Worm (Caenorhabditis elegans): ENCODE data around the gene F17C11.22.
A peak's percentile ranks its signal among the peaks of the same experiment; 100 is the strongest.

Gene F17C11.22

ce11 chrV:11011807-11012206 is 41.8 kb upstream of the F17C11.22 start:
- TF ChIP-seq pag-3 (tag; optimal IDR thresholded peaks at IDR 0.05; ENCODE audit: borderline replicate concordance) (no peak), odd-2 (tag; optimal IDR thresholded peaks at IDR 0.05) (no peak), ceh-22 (tag; optimal IDR thresholded peaks at IDR 0.05) (no peak), che-1 (tag; optimal IDR thresholded peaks at IDR 0.05) (no peak), pros-1 (tag; optimal IDR thresholded peaks at IDR 0.05) (no peak), ceh-19 (GFP tag; optimal IDR thresholded peaks at IDR 0.05) (no peak)

ce11 chrV:11010768-11011167 is 40.8 kb upstream of the F17C11.22 start:
- TF ChIP-seq K09A11.1 (tag; optimal IDR thresholded peaks at IDR 0.05; ENCODE audit: insufficient read depth) = no peak
- no peak for TF ChIP-seq pag-3 (tag; optimal IDR thresholded peaks at IDR 0.05; ENCODE audit: borderline replicate concordance)

ce11 chrV:11009124-11009524 is 39.2 kb upstream of the F17C11.22 start:
- no peak for TF ChIP-seq ahr-1 (tag; optimal IDR thresholded peaks at IDR 0.05)
- TF ChIP-seq nfya-1 (tag; optimal IDR thresholded peaks at IDR 0.05) = no peak
- peak; percentile 84 for TF ChIP-seq elt-2 (tag; optimal IDR thresholded peaks at IDR 0.05)
- TF ChIP-seq lim-6 (tag; optimal IDR thresholded peaks at IDR 0.05) = no peak
- no peak for TF ChIP-seq tbx-7 (tag; optimal IDR thresholded peaks at IDR 0.05)

- TF ChIP-seq C38D4.7 (GFP tag; optimal IDR thresholded peaks at IDR 0.05) = no peak
- TF ChIP-seq hlh-15 (tag; optimal IDR thresholded peaks at IDR 0.05) = no peak
- no peak for TF ChIP-seq hlh-30 (tag; optimal IDR thresholded peaks at IDR 0.05; ENCODE audit: insufficient read depth)
- no peak for TF ChIP-seq dmd-4 (tag; optimal IDR thresholded peaks at IDR 0.05; ENCODE audit: borderline replicate concordance)
- TF ChIP-seq nhr-11 (tag; optimal IDR thresholded peaks at IDR 0.05) = no peak
- no peak for TF ChIP-seq pat-9 (tag; optimal IDR thresholded peaks at IDR 0.05)
- TF ChIP-seq dve-1 (tag; optimal IDR thresholded peaks at IDR 0.05) = no peak
- TF ChIP-seq elt-2 (tag; optimal IDR thresholded peaks at IDR 0.05) = peak; percentile 54
These were observed 37.7 kb upstream of the F17C11.22 start for ce11 chrV:11007651-11008050.

- no peak for TF ChIP-seq dve-1 (tag; optimal IDR thresholded peaks at IDR 0.05)
- TF ChIP-seq ceh-18 (tag; optimal IDR thresholded peaks at IDR 0.05) = no peak
- TF ChIP-seq pax-1 (tag; optimal IDR thresholded peaks at IDR 0.05) = no peak
- TF ChIP-seq npax-4 (tag; optimal IDR thresholded peaks at IDR 0.05) = no peak
- TF ChIP-seq T23F11.4 (GFP tag; optimal IDR thresholded peaks at IDR 0.05) = no peak
- TF ChIP-seq rnt-1 (tag; optimal IDR thresholded peaks at IDR 0.05) = no peak
- TF ChIP-seq fkh-6 (tag; optimal IDR thresholded peaks at IDR 0.05) = no peak
- no peak for TF ChIP-seq sdc-2 (tag; optimal IDR thresholded peaks at IDR 0.05)
- TF ChIP-seq unc-55 (GFP tag; optimal IDR thresholded peaks at IDR 0.05) = no peak
- TF ChIP-seq tbx-7 (tag; optimal IDR thresholded peaks at IDR 0.05) = no peak
- TF ChIP-seq gmeb-2 (tag; optimal IDR thresholded peaks at IDR 0.05) = no peak
- TF ChIP-seq pat-9 (tag; optimal IDR thresholded peaks at IDR 0.05) = no peak
- TF ChIP-seq pqm-1 (tag; optimal IDR thresholded peaks at IDR 0.05) = no peak
- no peak for TF ChIP-seq ahr-1 (tag; optimal IDR thresholded peaks at IDR 0.05)
- no peak for TF ChIP-seq hlh-8 (tag; optimal IDR thresholded peaks at IDR 0.05)
- TF ChIP-seq fax-1 (tag; optimal IDR thresholded peaks at IDR 0.05) = no peak
- no peak for TF ChIP-seq dmd-4 (tag; optimal IDR thresholded peaks at IDR 0.05; ENCODE audit: borderline replicate concordance)
- no peak for TF ChIP-seq ceh-19 (GFP tag; optimal IDR thresholded peaks at IDR 0.05)
These were observed 34.1 kb upstream of the F17C11.22 start for ce11 chrV:11004094-11004493.

ce11 chrV:11002434-11002833 is 32.5 kb upstream of the F17C11.22 start, which contains the start of gene F53B7.4:
Gene F53B7.4, minus strand, starts transcription at chrV:11002534.
- TF ChIP-seq lim-6 (tag; optimal IDR thresholded peaks at IDR 0.05) (no peak), unc-55 (GFP tag; optimal IDR thresholded peaks at IDR 0.05) (no peak)

All from whole organism, late embryonic.